Worm (Caenorhabditis elegans) whole organism, mixed stage, embryonic: Measurements from ENCODE around the gene F09F9.1.

Experiments
- M03D4.4 ChIP-seq: sonication (generic microtip); optimal IDR thresholded peaks from 2 replicates; lab custom pipeline; 2017; ENCODE audit warnings: mild to moderate bottlenecking, missing genetic modification characterization, missing compliant biosample characterization
- bed-3 ChIP-seq: fragments of 200-800 bp; sonication (Bioruptor generic); optimal IDR thresholded peaks from 3 replicates; lab custom pipeline; 2018; ENCODE audit warnings: mild to moderate bottlenecking, missing genetic modification characterization, moderate library complexity, missing compliant biosample characterization
- blmp-1 ChIP-seq: fragments of 150-350 bp; optimal IDR thresholded peaks from 2 replicates; lab custom pipeline; 2014; ENCODE audit warnings: missing biosample characterization, missing genetic modification characterization
- ceh-39 ChIP-seq: fragments of 150-350 bp; optimal IDR thresholded peaks from 2 replicates; lab custom pipeline; 2014; ENCODE audit warnings: missing biosample characterization, missing genetic modification characterization
- ceh-43 ChIP-seq: fragments of 200-800 bp; sonication (Bioruptor generic); optimal IDR thresholded peaks from 2 replicates; lab custom pipeline; 2018; ENCODE audit warnings: mild to moderate bottlenecking, missing genetic modification characterization, moderate library complexity, missing compliant biosample characterization
- ceh-83 ChIP-seq: fragments of 200-800 bp; sonication (Bioruptor generic); optimal IDR thresholded peaks from 2 replicates; lab custom pipeline; 2018; ENCODE audit warnings: mild to moderate bottlenecking, missing genetic modification characterization, missing compliant biosample characterization
- ces-1 ChIP-seq: fragments of 150-350 bp; optimal IDR thresholded peaks from 2 replicates; lab custom pipeline; 2014; ENCODE audit warnings: missing biosample characterization, missing genetic modification reagents, missing genetic modification characterization
- cnd-1 ChIP-seq: fragments of 200-800 bp; sonication (Bioruptor generic); optimal IDR thresholded peaks from 2 replicates; lab custom pipeline; 2018; ENCODE audit warnings: mild to moderate bottlenecking, missing genetic modification characterization, missing compliant biosample characterization
- drap-1 ChIP-seq: fragments of 200-800 bp; sonication (Bioruptor generic); optimal IDR thresholded peaks from 3 replicates; lab custom pipeline; 2018; ENCODE audit warnings: mild to moderate bottlenecking, missing genetic modification characterization, missing compliant biosample characterization
- elt-1 ChIP-seq: sonication (generic microtip); optimal IDR thresholded peaks from 2 replicates; lab custom pipeline; 2017; ENCODE audit warnings: missing genetic modification characterization, mild to moderate bottlenecking, missing compliant biosample characterization, antibody characterized with exemption, moderate library complexity, borderline replicate concordance; ENCODE audit not compliant: insufficient read depth
- elt-3 ChIP-seq: fragments of 150-350 bp; optimal IDR thresholded peaks from 2 replicates; lab custom pipeline; 2014; ENCODE audit warnings: missing biosample characterization, missing genetic modification characterization
- flh-1 ChIP-seq: fragments of 200-800 bp; sonication (Bioruptor generic); optimal IDR thresholded peaks from 2 replicates; lab custom pipeline; 2018; ENCODE audit warnings: mild to moderate bottlenecking, missing genetic modification characterization, moderate library complexity, missing compliant biosample characterization
- ham-2 ChIP-seq: fragments of 200-800 bp; sonication (Bioruptor generic); optimal IDR thresholded peaks from 2 replicates; lab custom pipeline; 2018; ENCODE audit warnings: mild to moderate bottlenecking, missing genetic modification characterization, missing compliant biosample characterization
- hlh-1 ChIP-seq: fragments of 150-350 bp; optimal IDR thresholded peaks from 2 replicates; lab custom pipeline; 2014; ENCODE audit warnings: missing biosample characterization, missing genetic modification reagents, missing genetic modification characterization
- lin-13 ChIP-seq: fragments of 150-350 bp; optimal IDR thresholded peaks from 2 replicates; lab custom pipeline; 2014; ENCODE audit warnings: missing biosample characterization, missing genetic modification characterization
- lin-32 ChIP-seq: fragments of 200-800 bp; sonication (Bioruptor generic); optimal IDR thresholded peaks from 2 replicates; lab custom pipeline; 2018; ENCODE audit warnings: mild to moderate bottlenecking, missing genetic modification characterization, missing compliant biosample characterization
- lsy-2 ChIP-seq: fragments of 150-350 bp; optimal IDR thresholded peaks from 2 replicates; lab custom pipeline; 2014; ENCODE audit warnings: missing biosample characterization, missing genetic modification characterization
- mep-1 ChIP-seq: fragments of 150-350 bp; optimal IDR thresholded peaks from 2 replicates; lab custom pipeline; 2017; ENCODE audit warnings: missing biosample characterization, missing genetic modification reagents, missing genetic modification characterization, inconsistent platforms
- mls-2 ChIP-seq: sonication (generic microtip); optimal IDR thresholded peaks from 2 replicates; lab custom pipeline; 2016; ENCODE audit warnings: mild to moderate bottlenecking, missing genetic modification characterization, moderate library complexity, missing compliant biosample characterization
- nhr-12 ChIP-seq: fragments of 150-350 bp; optimal IDR thresholded peaks from 2 replicates; lab custom pipeline; 2014; ENCODE audit warnings: missing biosample characterization, missing genetic modification characterization
- nhr-237 ChIP-seq: fragments of 150-350 bp; optimal IDR thresholded peaks from 2 replicates; lab custom pipeline; 2014; ENCODE audit warnings: missing biosample characterization, missing genetic modification characterization
- nhr-28 ChIP-seq: fragments of 150-350 bp; optimal IDR thresholded peaks from 2 replicates; lab custom pipeline; 2014; ENCODE audit warnings: missing biosample characterization, missing genetic modification characterization
- nhr-76 ChIP-seq: sonication (generic microtip); optimal IDR thresholded peaks from 2 replicates; lab custom pipeline; 2017; ENCODE audit warnings: missing biosample characterization, missing genetic modification characterization
- pha-4 ChIP-seq: fragments of 150-350 bp; optimal IDR thresholded peaks from 2 replicates; lab custom pipeline; 2018; ENCODE audit warnings: missing biosample characterization, missing genetic modification reagents, missing genetic modification characterization
- sem-2 ChIP-seq: fragments of 200-800 bp; sonication (Bioruptor generic); optimal IDR thresholded peaks from 2 replicates; lab custom pipeline; 2018; ENCODE audit warnings: mild to moderate bottlenecking, missing genetic modification characterization, missing compliant biosample characterization
- snpc-4 ChIP-seq: fragments of 150-350 bp; optimal IDR thresholded peaks from 2 replicates; lab custom pipeline; 2014; ENCODE audit warnings: missing biosample characterization, missing genetic modification characterization
- sptf-1 ChIP-seq: sonication (generic microtip); optimal IDR thresholded peaks from 2 replicates; lab custom pipeline; 2017; ENCODE audit warnings: mild to moderate bottlenecking, missing genetic modification characterization, moderate library complexity, missing compliant biosample characterization
- tbx-8 ChIP-seq: fragments of 200-800 bp; sonication (Bioruptor generic); optimal IDR thresholded peaks from 2 replicates; lab custom pipeline; 2018; ENCODE audit warnings: mild to moderate bottlenecking, missing genetic modification characterization, moderate library complexity, missing compliant biosample characterization
- unc-120 ChIP-seq: sonication (generic microtip); optimal IDR thresholded peaks from 2 replicates; lab custom pipeline; 2017; ENCODE audit warnings: missing genetic modification characterization, missing compliant biosample characterization; ENCODE audit not compliant: poor library complexity, severe bottlenecking
- unc-39 ChIP-seq: fragments of 150-350 bp; optimal IDR thresholded peaks from 2 replicates; lab custom pipeline; 2014; ENCODE audit warnings: missing biosample characterization, missing genetic modification characterization
- unc-62 ChIP-seq: fragments of 150-350 bp; optimal IDR thresholded peaks from 2 replicates; lab custom pipeline; 2014; ENCODE audit warnings: missing biosample characterization, missing genetic modification reagents, missing genetic modification characterization
- zip-8 ChIP-seq: fragments of 150-350 bp; optimal IDR thresholded peaks from 2 replicates; lab custom pipeline; 2014; ENCODE audit warnings: missing biosample characterization, missing genetic modification characterization

F09F9.1 gene

DNA sequence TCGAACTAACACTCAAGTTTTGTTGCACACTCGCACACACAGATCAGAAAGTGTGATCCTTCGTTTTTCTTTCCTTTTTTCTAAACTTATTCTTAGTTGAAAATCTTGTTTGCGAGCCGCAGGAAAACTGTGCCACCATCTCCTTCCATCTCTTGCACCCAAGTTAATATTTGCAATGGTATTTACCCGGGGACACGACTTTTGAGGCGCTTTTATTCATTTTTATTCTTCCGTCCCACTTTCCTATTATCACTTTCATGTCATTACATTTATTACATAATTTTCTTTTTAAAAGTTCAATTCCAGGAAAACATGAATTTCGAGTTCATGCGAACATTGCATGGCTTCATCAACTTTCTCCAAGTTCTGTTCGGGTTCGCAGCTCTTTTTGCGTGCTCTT lies at the start of gene F09F9.1:
TSS of gene F09F9.1 (plus strand) at position 301 of the 400 bp plus-strand sequence.
- TF ChIP-seq unc-39 (tag; lab: Kevin White, UChicago) (no peak), unc-120 (tag; lab: Kevin White, UChicago) (no peak), mep-1 (tag; lab: Kevin White, UChicago) (no peak), mls-2 (tag; lab: Kevin White, UChicago) (no peak), nhr-76 (no peak), lin-32 (GFP tag; lab: Kevin White, UChicago) (no peak), tbx-8 (no peak), ceh-43 (no peak), flh-1 (no peak), elt-1 (no peak), nhr-237 (tag; lab: Kevin White, UChicago) (no peak), sem-2 (GFP tag; lab: Kevin White, UChicago) (no peak), ceh-39 (tag; lab: Kevin White, UChicago) (no peak), snpc-4 (tag; lab: Kevin White, UChicago) (no peak), sptf-1 (tag; lab: Kevin White, UChicago) (no peak), elt-3 (tag; lab: Kevin White, UChicago) (no peak), lin-13 (tag; lab: Kevin White, UChicago) (no peak), zip-8 (tag; lab: Kevin White, UChicago) (no peak)

ce11 chrX:4068180-4068579 lies 46.9 kb upstream of the F09F9.1 start:
- TF ChIP-seq mls-2 (tag; lab: Kevin White, UChicago): no peak
- TF ChIP-seq hlh-1: peak; percentile 54
- TF ChIP-seq nhr-28: no peak
- no peak for TF ChIP-seq elt-3 (tag; lab: Kevin White, UChicago)
- no peak for TF ChIP-seq elt-1
- no peak for TF ChIP-seq lsy-2
- no peak for TF ChIP-seq flh-1
- TF ChIP-seq unc-120 (tag; lab: Kevin White, UChicago): peak; percentile 17
- TF ChIP-seq blmp-1 (tag; lab: Kevin White, UChicago): no peak
- TF ChIP-seq drap-1: no peak
- peak; percentile 90 for TF ChIP-seq unc-62 (GFP tag; lab: Kevin White, UChicago)

- peak; percentile 92 for TF ChIP-seq unc-62 (GFP tag; lab: Kevin White, UChicago)
- TF ChIP-seq bed-3 (GFP tag; lab: Kevin White, UChicago): no peak
Measured at ce11 chrX:4072501-4072900, 42.6 kb upstream of the F09F9.1 start.

ce11 chrX:4075934-4076333 lies 39.2 kb upstream of the F09F9.1 start:
- TF ChIP-seq hlh-1 (peak; percentile 58), lin-32 (GFP tag; lab: Kevin White, UChicago) (no peak), sptf-1 (tag; lab: Kevin White, UChicago) (no peak), tbx-8 (no peak), ceh-43 (no peak), unc-62 (GFP tag; lab: Kevin White, UChicago) (peak; percentile 52)

ce11 chrX:4079264-4079663 lies 35.9 kb upstream of the F09F9.1 start, which contains the start of gene T06F4.1:
Gene T06F4.1 (minus strand): TSS chrX:4079364.
- TF ChIP-seq M03D4.4 (tag; lab: Kevin White, UChicago): no peak
- TF ChIP-seq lin-32 (GFP tag; lab: Kevin White, UChicago): no peak
- TF ChIP-seq flh-1: no peak
- TF ChIP-seq sem-2 (GFP tag; lab: Kevin White, UChicago): no peak
- no peak for TF ChIP-seq ham-2 (GFP tag; lab: Kevin White, UChicago)
- no peak for TF ChIP-seq pha-4 (tag; lab: Kevin White, UChicago)
- TF ChIP-seq lsy-2: no peak
- TF ChIP-seq zip-8 (tag; lab: Kevin White, UChicago): no peak
- TF ChIP-seq nhr-12 (tag; lab: Kevin White, UChicago): no peak
- TF ChIP-seq drap-1: no peak
- no peak for TF ChIP-seq ceh-43
- no peak for TF ChIP-seq lin-13 (tag; lab: Kevin White, UChicago)
- TF ChIP-seq ceh-83 (GFP tag; lab: Kevin White, UChicago): no peak

DNA sequence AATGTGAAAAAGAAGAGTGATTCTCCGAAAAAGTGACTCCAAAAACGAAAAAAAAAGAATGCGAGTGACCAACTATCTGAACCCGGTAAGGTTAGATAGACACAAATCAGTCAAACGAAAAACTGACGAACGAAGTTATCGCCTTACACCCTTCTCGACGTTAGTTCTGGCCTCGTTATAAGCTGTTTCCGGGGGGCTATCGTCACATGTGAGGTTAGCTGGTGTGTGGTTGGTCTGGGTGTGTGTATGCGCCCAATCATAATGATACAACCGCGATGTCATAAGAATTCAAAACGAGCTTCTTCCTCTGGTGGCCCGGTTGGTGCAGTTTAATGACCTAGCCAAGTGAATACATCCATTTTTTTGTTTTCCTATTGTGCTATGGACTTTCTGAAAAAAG lies 29.6 kb upstream of the F09F9.1 start:
- no peak for TF ChIP-seq unc-39 (tag; lab: Kevin White, UChicago)
- TF ChIP-seq unc-120 (tag; lab: Kevin White, UChicago): no peak
- no peak for TF ChIP-seq nhr-12 (tag; lab: Kevin White, UChicago)
- no peak for TF ChIP-seq pha-4 (tag; lab: Kevin White, UChicago)
- TF ChIP-seq flh-1: no peak
- TF ChIP-seq ceh-39 (tag; lab: Kevin White, UChicago): no peak
- no peak for TF ChIP-seq nhr-237 (tag; lab: Kevin White, UChicago)
- TF ChIP-seq tbx-8: no peak
- TF ChIP-seq lsy-2: no peak
- TF ChIP-seq ceh-83 (GFP tag; lab: Kevin White, UChicago): no peak
- TF ChIP-seq sem-2 (GFP tag; lab: Kevin White, UChicago): no peak
- no peak for TF ChIP-seq sptf-1 (tag; lab: Kevin White, UChicago)
- no peak for TF ChIP-seq nhr-28
- no peak for TF ChIP-seq cnd-1 (tag; lab: Kevin White, UChicago)
- no peak for TF ChIP-seq ces-1
- no peak for TF ChIP-seq ham-2 (GFP tag; lab: Kevin White, UChicago)
- TF ChIP-seq mls-2 (tag; lab: Kevin White, UChicago): no peak
